Worm (Caenorhabditis elegans) whole organism, young adult: Measurements from ENCODE around the gene algn-5.

Source experiments
- B0336.3 ChIP-seq: fragments of 200-800 bp; sonication (Bioruptor generic); IDR thresholded peaks from 2 replicates; pipeline ENCODE4 v1.3.6; 2022; ENCODE audit warnings: missing genetic modification characterization, missing compliant biosample characterization
- F37B4.10 ChIP-seq: fragments of 200-800 bp; sonication (Bioruptor generic); IDR thresholded peaks from 2 replicates; pipeline ENCODE4 v1.3.6; 2022; ENCODE audit warnings: missing genetic modification characterization, missing compliant biosample characterization
- T07F8.4 ChIP-seq: sonication (generic microtip); optimal IDR thresholded peaks from 2 replicates; lab custom pipeline; 2016; ENCODE audit warnings: mild to moderate bottlenecking, missing genetic modification characterization, moderate library complexity, missing compliant biosample characterization
- Y79H2A.3 ChIP-seq: fragments of 200-800 bp; sonication (Bioruptor generic); conservative IDR thresholded peaks from 2 replicates; pipeline ENCODE4 v1.3.6; 2022; ENCODE audit warnings: missing genetic modification reagents, missing genetic modification characterization, missing compliant biosample characterization
- Y95B8A.8 ChIP-seq: fragments of 200-800 bp; sonication (Bioruptor generic); IDR thresholded peaks from 2 replicates; pipeline ENCODE4 v1.3.6; 2022; ENCODE audit warnings: missing genetic modification reagents, missing genetic modification characterization, missing compliant biosample characterization
- akir-1 ChIP-seq: fragments of 200-800 bp; sonication (Bioruptor generic); optimal IDR thresholded peaks from 2 replicates; lab custom pipeline; 2018; ENCODE audit warnings: mild to moderate bottlenecking, missing genetic modification characterization, moderate library complexity, missing compliant biosample characterization
- aptf-3 ChIP-seq: fragments of 200-800 bp; sonication (Bioruptor generic); IDR thresholded peaks from 2 replicates; pipeline ENCODE4 v1.3.6; 2022; ENCODE audit warnings: missing genetic modification characterization, missing compliant biosample characterization
- ceh-79 ChIP-seq: sonication (generic microtip); optimal IDR thresholded peaks from 2 replicates; lab custom pipeline; 2017; ENCODE audit warnings: mild to moderate bottlenecking, missing genetic modification characterization, missing compliant biosample characterization
- him-1 ChIP-seq: sonication (generic microtip); optimal IDR thresholded peaks from 2 replicates; lab custom pipeline; 2016; ENCODE audit warnings: missing genotype, missing genetic modification reagents, missing genetic modification characterization, missing compliant biosample characterization
- hmg-20 ChIP-seq: fragments of 200-800 bp; sonication (Bioruptor generic); IDR thresholded peaks from 2 replicates; pipeline ENCODE4 v1.3.6; 2022; ENCODE audit warnings: missing genetic modification reagents, missing genetic modification characterization, missing compliant biosample characterization
- lin-40 ChIP-seq: sonication (generic microtip); optimal IDR thresholded peaks from 2 replicates; lab custom pipeline; 2016; ENCODE audit warnings: missing genetic modification characterization, mild to moderate bottlenecking, missing compliant biosample characterization, missing genotype, missing genetic modification reagents
- tlf-1 ChIP-seq: fragments of 200-800 bp; sonication (Bioruptor generic); optimal IDR thresholded peaks from 2 replicates; lab custom pipeline; 2018; ENCODE audit warnings: mild to moderate bottlenecking, missing genetic modification characterization, missing compliant biosample characterization
- unc-62 ChIP-seq: fragments of 150-350 bp; optimal IDR thresholded peaks from 2 replicates; lab custom pipeline; 2014; ENCODE audit warnings: missing biosample characterization, missing genetic modification reagents, missing genetic modification characterization
- ztf-25 ChIP-seq: fragments of 200-800 bp; sonication (Bioruptor generic); IDR thresholded peaks from 2 replicates; pipeline ENCODE4 v1.3.6; 2022; ENCODE audit warnings: missing genetic modification reagents, missing genetic modification characterization, missing compliant biosample characterization

DNA sequence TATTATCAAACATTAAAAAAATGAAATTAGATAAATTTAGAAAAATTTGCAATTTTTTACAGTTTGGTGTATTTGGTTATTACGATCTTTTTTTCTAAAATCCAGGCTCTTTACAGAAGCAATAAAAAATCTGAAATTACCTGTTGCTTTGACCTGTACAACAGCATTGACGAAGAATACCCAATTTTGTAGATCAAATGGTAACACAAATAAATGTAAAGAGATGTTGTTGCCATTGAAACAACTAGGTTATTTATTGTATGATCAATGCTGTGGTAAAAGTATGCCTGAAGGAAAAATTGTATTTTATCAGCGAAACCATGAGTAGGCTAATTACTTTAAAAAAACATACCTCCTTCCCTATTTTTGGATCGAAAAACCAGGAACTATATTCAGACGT, 46.2 kb downstream of the algn-5 start:
- TF ChIP-seq ztf-25 = no peak
- TF ChIP-seq him-1 = no peak
- no peak for TF ChIP-seq ceh-79 (tag; lab: Kevin White, UChicago)
- TF ChIP-seq Y95B8A.8 (GFP tag; lab: Robert Waterston, UW) = no peak
- TF ChIP-seq T07F8.4 (tag; lab: Kevin White, UChicago) = no peak
- no peak for TF ChIP-seq B0336.3 (GFP tag; lab: Robert Waterston, UW)
- TF ChIP-seq hmg-20 (GFP tag; lab: Robert Waterston, UW) = no peak
- TF ChIP-seq akir-1 (GFP tag; lab: Kevin White, UChicago) = no peak
- TF ChIP-seq aptf-3 = no peak
- TF ChIP-seq lin-40 = no peak
- no peak for TF ChIP-seq unc-62
- no peak for TF ChIP-seq Y79H2A.3
- no peak for TF ChIP-seq F37B4.10 (GFP tag; lab: Robert Waterston, UW)
- no peak for TF ChIP-seq tlf-1 (GFP tag; lab: Kevin White, UChicago)
